Worm (Caenorhabditis elegans): ENCODE measurements around the gene nas-21.

- TF ChIP-seq dve-1 (tag; optimal IDR thresholded peaks at IDR 0.05), result no peak
- TF ChIP-seq fkh-10 (GFP tag; optimal IDR thresholded peaks at IDR 0.05), result no peak
- no peak for TF ChIP-seq pha-4 (tag; optimal IDR thresholded peaks at IDR 0.05)
- TF ChIP-seq zip-5 (tag; optimal IDR thresholded peaks at IDR 0.05), result no peak
- no peak for TF ChIP-seq ceh-18 (tag; optimal IDR thresholded peaks at IDR 0.05)
- no peak for TF ChIP-seq pqm-1 (tag; optimal IDR thresholded peaks at IDR 0.05)
- no peak for TF ChIP-seq ceh-45 (GFP tag; IDR thresholded peaks at IDR 0.05)
- no peak for TF ChIP-seq ceh-31 (tag; optimal IDR thresholded peaks at IDR 0.05)
- TF ChIP-seq unc-86 (tag; optimal IDR thresholded peaks at IDR 0.05), result no peak
- TF ChIP-seq ama-1 (optimal IDR thresholded peaks at IDR 0.05), result no peak
- no peak for TF ChIP-seq rnt-1 (tag; optimal IDR thresholded peaks at IDR 0.05)
Observed at ce11 chrV:11497475-11497874, 25.1 kb downstream of the nas-21 start.
